Worm (Caenorhabditis elegans) whole organism, L1 larva: ENCODE data around the gene R10D12.6.
A peak's percentile ranks its signal among the peaks of the same experiment; 100 is the strongest.

ENCODE experiments used
- C34B4.2 ChIP-seq: sonication (generic microtip); optimal IDR thresholded peaks from 2 replicates; lab custom pipeline; 2017; ENCODE audit warnings: mild to moderate bottlenecking, missing genetic modification characterization, missing compliant biosample characterization
- ceh-82 ChIP-seq, 3 experiments: fragments of 150-350 bp in 1 of 3; sonication (generic microtip) in 2 of 3; optimal IDR thresholded peaks; 2 replicates each; lab custom pipeline; 2014 to 2017; ENCODE audit warnings: missing biosample characterization in 3 of 3, missing genetic modification characterization in 3 of 3
- ces-1 ChIP-seq: fragments of 150-350 bp; optimal IDR thresholded peaks from 2 replicates; lab custom pipeline; 2014; ENCODE audit warnings: missing biosample characterization, missing genetic modification reagents, missing genetic modification characterization
- dsc-1 ChIP-seq: sonication (generic microtip); optimal IDR thresholded peaks from 2 replicates; lab custom pipeline; 2016; ENCODE audit warnings: mild to moderate bottlenecking, missing genetic modification characterization, missing compliant biosample characterization
- efl-1 ChIP-seq, 4 experiments: fragments of 150-350 bp; optimal IDR thresholded peaks in 3 of 4; peaks in 1 of 4; 1 replicate in 1 of 4; 2 replicates in 3 of 4; lab custom pipeline; 2014; ENCODE audit warnings: missing biosample characterization in 2 of 4, missing genetic modification characterization in 2 of 4, missing genetic modification reagents in 2 of 4
- elt-3 ChIP-seq, 6 experiments: fragments of 150-350 bp in 1 of 6; sonication (generic microtip); optimal IDR thresholded peaks; 2 replicates each; lab custom pipeline; 2017 to 2018; ENCODE audit warnings: missing biosample characterization in 6 of 6, missing genetic modification characterization in 6 of 6, inconsistent platforms in 1 of 6
- fkh-8 ChIP-seq: sonication (generic microtip); optimal IDR thresholded peaks from 2 replicates; lab custom pipeline; 2016; ENCODE audit warnings: mild to moderate bottlenecking, missing genetic modification characterization, missing compliant biosample characterization
- isw-1 ChIP-seq: fragments of 200-800 bp; sonication (Bioruptor generic); IDR thresholded peaks from 2 replicates; pipeline ENCODE4 v1.3.6; 2022; ENCODE audit warnings: missing genetic modification characterization, missing compliant biosample characterization
- lir-3 ChIP-seq: sonication (generic microtip); optimal IDR thresholded peaks from 2 replicates; lab custom pipeline; 2016; ENCODE audit warnings: mild to moderate bottlenecking, missing genetic modification characterization, moderate library complexity, missing compliant biosample characterization; ENCODE audit not compliant: poor library complexity
- lsy-2 ChIP-seq, 2 experiments: fragments of 150-350 bp; optimal IDR thresholded peaks; 2 replicates each; lab custom pipeline; 2014; ENCODE audit warnings: missing biosample characterization in 2 of 2, missing genetic modification characterization in 2 of 2
- mef-2 ChIP-seq: fragments of 150-350 bp; optimal IDR thresholded peaks from 2 replicates; lab custom pipeline; 2014; ENCODE audit warnings: missing biosample characterization, missing genetic modification characterization
- mep-1 ChIP-seq: fragments of 150-350 bp; optimal IDR thresholded peaks from 2 replicates; lab custom pipeline; 2014; ENCODE audit warnings: missing biosample characterization, missing genetic modification characterization
- nhr-11 ChIP-seq: fragments of 150-350 bp; optimal IDR thresholded peaks from 2 replicates; lab custom pipeline; 2014; ENCODE audit warnings: missing biosample characterization, missing genetic modification characterization
- nhr-237 ChIP-seq: fragments of 150-350 bp; optimal IDR thresholded peaks from 2 replicates; lab custom pipeline; 2014; ENCODE audit warnings: missing biosample characterization, missing genetic modification characterization
- nhr-47 ChIP-seq: sonication (generic microtip); optimal IDR thresholded peaks from 2 replicates; lab custom pipeline; 2016; ENCODE audit warnings: mild to moderate bottlenecking, missing genetic modification characterization, moderate library complexity, missing compliant biosample characterization
- nhr-71 ChIP-seq: sonication (generic microtip); optimal IDR thresholded peaks from 2 replicates; lab custom pipeline; 2016; ENCODE audit warnings: mild to moderate bottlenecking, missing genetic modification characterization, moderate library complexity, missing compliant biosample characterization
- nhr-85 ChIP-seq: sonication (generic microtip); peaks from one replicate; lab custom pipeline; 2016; ENCODE audit warnings: missing genetic modification characterization, inconsistent platforms, missing compliant biosample characterization
- nhr-90 ChIP-seq: sonication (generic microtip); optimal IDR thresholded peaks from 2 replicates; lab custom pipeline; 2016; ENCODE audit warnings: mild to moderate bottlenecking, missing genetic modification characterization, missing compliant biosample characterization; ENCODE audit not compliant: poor library complexity
- pax-3 ChIP-seq: fragments of 200-800 bp; sonication (Bioruptor generic); optimal IDR thresholded peaks from 2 replicates; lab custom pipeline; 2018; ENCODE audit warnings: mild to moderate bottlenecking, missing genetic modification characterization, moderate library complexity, missing compliant biosample characterization
- pqm-1 ChIP-seq: sonication (generic microtip); optimal IDR thresholded peaks from 3 replicates; lab custom pipeline; 2017; ENCODE audit warnings: missing biosample characterization, missing genetic modification characterization
- skn-1 ChIP-seq: fragments of 150-350 bp; optimal IDR thresholded peaks from 2 replicates; lab custom pipeline; 2014; ENCODE audit warnings: missing biosample characterization, missing genetic modification characterization
- sox-4 ChIP-seq: sonication (generic microtip); optimal IDR thresholded peaks from 2 replicates; lab custom pipeline; 2016; ENCODE audit warnings: missing genetic modification characterization, missing compliant biosample characterization
- tlp-1 ChIP-seq: fragments of 150-350 bp; optimal IDR thresholded peaks from 2 replicates; lab custom pipeline; 2014; ENCODE audit warnings: missing biosample characterization, missing genetic modification characterization
- vab-15 ChIP-seq: sonication (generic microtip); optimal IDR thresholded peaks from 2 replicates; lab custom pipeline; 2017; ENCODE audit warnings: missing genotype, mild to moderate bottlenecking, missing genetic modification characterization, missing compliant biosample characterization
- zag-1 ChIP-seq: fragments of 150-350 bp; optimal IDR thresholded peaks from 2 replicates; lab custom pipeline; 2014; ENCODE audit warnings: missing biosample characterization, missing genetic modification characterization

R10D12.6 gene

ce11 chrV:13993478-13993877 lies 44.4 kb downstream of the R10D12.6 start:
- TF ChIP-seq nhr-90 (tag; lab: Kevin White, UChicago) (no peak), fkh-8 (peak; percentile 37), ces-1 (GFP tag; lab: Kevin White, UChicago) (no peak), tlp-1 (tag; lab: Kevin White, UChicago) (no peak), isw-1 (GFP tag; lab: Robert Waterston, UW) (no peak), mep-1 (tag; lab: Kevin White, UChicago) (no peak), C34B4.2 (no peak), nhr-11 (tag; lab: Kevin White, UChicago) (no peak), efl-1 (optimal IDR thresholded peaks at IDR 0.05; lab: Kevin White, UChicago) (no peak), efl-1 (GFP tag; optimal IDR thresholded peaks at IDR 0.05 in 1 of 2; lab: Kevin White, UChicago) (no peak), mef-2 (tag; lab: Kevin White, UChicago) (no peak), pqm-1 (tag; lab: Kevin White, UChicago) (no peak), zag-1 (no peak), nhr-71 (tag; lab: Kevin White, UChicago) (peak; percentile 12), nhr-47 (tag; lab: Kevin White, UChicago) (peak; percentile 47), elt-3 (tag; optimal IDR thresholded peaks at IDR 0.05; lab: Kevin White, UChicago) (no peak), nhr-85 (tag; lab: Kevin White, UChicago) (no peak), sox-4 (tag; lab: Kevin White, UChicago) (peak; percentile 19), skn-1 (no peak), dsc-1 (tag; lab: Kevin White, UChicago) (peak; percentile 59), lir-3 (tag; lab: Kevin White, UChicago) (no peak), ceh-82 (tag; optimal IDR thresholded peaks at IDR 0.05; lab: Kevin White, UChicago) (no peak), nhr-237 (tag; lab: Kevin White, UChicago) (no peak), lsy-2 (tag; optimal IDR thresholded peaks at IDR 0.05; lab: Kevin White, UChicago) (no peak), vab-15 (tag; lab: Kevin White, UChicago) (no peak), pax-3 (tag; lab: Kevin White, UChicago) (peak; percentile 86)
